Worm (Caenorhabditis elegans) whole organism, midembryonic: ENCODE data around the gene srsy-1.

Source experiments
- T22C8.4 ChIP-seq: fragments of 200-800 bp; sonication (Bioruptor generic); IDR thresholded peaks from 2 replicates; pipeline ENCODE4 v1.3.6; 2022; ENCODE audit warnings: missing genetic modification characterization, missing compliant biosample characterization
- flt-1 ChIP-seq: fragments of 200-800 bp; sonication (Bioruptor generic); IDR thresholded peaks from 2 replicates; pipeline ENCODE4 v1.3.6; 2022; ENCODE audit warnings: missing genetic modification characterization, missing compliant biosample characterization
- klf-2 ChIP-seq: fragments of 200-800 bp; sonication (Bioruptor generic); conservative IDR thresholded peaks from 2 replicates; pipeline ENCODE4 v1.3.6; 2022; ENCODE audit warnings: missing genetic modification reagents, missing genetic modification characterization, missing compliant biosample characterization
- ref-1 ChIP-seq: fragments of 200-800 bp; sonication (Bioruptor generic); conservative IDR thresholded peaks from 2 replicates; pipeline ENCODE4 v1.3.6; 2022; ENCODE audit warnings: missing genetic modification reagents, missing genetic modification characterization, missing compliant biosample characterization
- tab-1 ChIP-seq: fragments of 200-800 bp; sonication (Bioruptor generic); IDR thresholded peaks from 2 replicates; pipeline ENCODE4 v1.3.6; 2022; ENCODE audit warnings: missing genetic modification characterization, missing compliant biosample characterization
- ztf-23 ChIP-seq: fragments of 200-800 bp; sonication (Bioruptor generic); IDR thresholded peaks from 2 replicates; pipeline ENCODE4 v1.3.6; 2022; ENCODE audit warnings: missing genetic modification reagents, missing genetic modification characterization, missing compliant biosample characterization

ce11 chrII:5161102-5161501 is 45.3 kb downstream of the srsy-1 start, which contains the start of gene C27D6.11:
- no peak for TF ChIP-seq tab-1 (GFP tag; lab: Robert Waterston, UW)
- no peak for TF ChIP-seq klf-2 (GFP tag; lab: Robert Waterston, UW)
- no peak for TF ChIP-seq T22C8.4 (GFP tag; lab: Robert Waterston, UW)
- no peak for TF ChIP-seq ref-1
- no peak for TF ChIP-seq ztf-23
- no peak for TF ChIP-seq flt-1 (GFP tag; lab: Robert Waterston, UW)
